Fruit fly (Drosophila melanogaster): ENCODE measurements around the gene SIFaR.

Gene SIFaR

dm6 chr3R:21242318-21242717 is 51.5 kb downstream of the SIFaR start, which contains the start of gene CG5892:
Gene CG5892 (plus strand): TSS chr3R:21242618.
- TF ChIP-seq CG8478 (optimal IDR thresholded peaks at IDR 0.05) (no peak), CTCF (optimal IDR thresholded peaks at IDR 0.05) (no peak)

DNA sequence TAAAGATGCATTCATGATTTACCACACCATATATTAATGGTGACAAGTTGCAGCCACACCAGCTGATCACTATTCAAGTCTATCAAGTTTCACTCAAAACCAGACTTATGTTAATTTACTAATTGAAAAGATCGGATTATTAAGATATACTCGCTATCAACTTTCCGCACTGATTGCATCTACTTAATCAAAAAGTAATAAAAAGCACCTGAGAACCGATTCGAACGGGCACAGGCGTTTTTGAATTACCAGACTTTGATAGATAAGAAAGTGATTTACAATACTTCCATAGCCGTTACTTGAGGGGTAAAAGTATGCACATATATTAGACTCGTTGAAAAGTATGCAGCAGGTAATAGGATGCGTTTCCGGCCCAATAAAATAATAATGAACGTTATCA is 52.5 kb downstream of the SIFaR start:
- TF ChIP-seq CG8478 (optimal IDR thresholded peaks at IDR 0.05) (no peak), CTCF (optimal IDR thresholded peaks at IDR 0.05) (no peak)

dm6 chr3R:21237099-21237498 is 56.7 kb downstream of the SIFaR start, which contains the start of gene e:
Gene e (minus strand): TSS chr3R:21237177.
- TF ChIP-seq CG8478 (optimal IDR thresholded peaks at IDR 0.05) (no peak), CTCF (optimal IDR thresholded peaks at IDR 0.05) (no peak)

Data from S2 (cell line).